Worm (Caenorhabditis elegans) whole organism, midembryonic: ENCODE results near the gene F38A1.6.

Experiments used
- T22C8.4 ChIP-seq: fragments of 200-800 bp; sonication (Bioruptor generic); IDR thresholded peaks from 2 replicates; pipeline ENCODE4 v1.3.6; 2022; ENCODE audit warnings: missing genetic modification characterization, missing compliant biosample characterization
- cog-1 ChIP-seq: sonication (generic microtip); optimal IDR thresholded peaks from 2 replicates; lab custom pipeline; 2016; ENCODE audit warnings: missing genetic modification characterization, missing compliant biosample characterization
- flt-1 ChIP-seq: fragments of 200-800 bp; sonication (Bioruptor generic); IDR thresholded peaks from 2 replicates; pipeline ENCODE4 v1.3.6; 2022; ENCODE audit warnings: missing genetic modification characterization, missing compliant biosample characterization
- klf-2 ChIP-seq: fragments of 200-800 bp; sonication (Bioruptor generic); conservative IDR thresholded peaks from 2 replicates; pipeline ENCODE4 v1.3.6; 2022; ENCODE audit warnings: missing genetic modification reagents, missing genetic modification characterization, missing compliant biosample characterization
- med-1 ChIP-seq: sonication (generic microtip); optimal IDR thresholded peaks from 2 replicates; lab custom pipeline; 2017; ENCODE audit warnings: missing genetic modification characterization, mild to moderate bottlenecking, missing compliant biosample characterization, antibody characterized with exemption, missing genetic modification reagents; ENCODE audit not compliant: insufficient read depth
- ref-1 ChIP-seq: fragments of 200-800 bp; sonication (Bioruptor generic); conservative IDR thresholded peaks from 2 replicates; pipeline ENCODE4 v1.3.6; 2022; ENCODE audit warnings: missing genetic modification reagents, missing genetic modification characterization, missing compliant biosample characterization
- tab-1 ChIP-seq: fragments of 200-800 bp; sonication (Bioruptor generic); IDR thresholded peaks from 2 replicates; pipeline ENCODE4 v1.3.6; 2022; ENCODE audit warnings: missing genetic modification characterization, missing compliant biosample characterization
- ztf-23 ChIP-seq: fragments of 200-800 bp; sonication (Bioruptor generic); IDR thresholded peaks from 2 replicates; pipeline ENCODE4 v1.3.6; 2022; ENCODE audit warnings: missing genetic modification reagents, missing genetic modification characterization, missing compliant biosample characterization
- ztf-29 ChIP-seq: fragments of 200-800 bp; sonication (Bioruptor generic); IDR thresholded peaks from 2 replicates; pipeline ENCODE4 v1.3.6; 2022; ENCODE audit warnings: missing genetic modification reagents, missing genetic modification characterization, missing compliant biosample characterization

Gene F38A1.6

DNA sequence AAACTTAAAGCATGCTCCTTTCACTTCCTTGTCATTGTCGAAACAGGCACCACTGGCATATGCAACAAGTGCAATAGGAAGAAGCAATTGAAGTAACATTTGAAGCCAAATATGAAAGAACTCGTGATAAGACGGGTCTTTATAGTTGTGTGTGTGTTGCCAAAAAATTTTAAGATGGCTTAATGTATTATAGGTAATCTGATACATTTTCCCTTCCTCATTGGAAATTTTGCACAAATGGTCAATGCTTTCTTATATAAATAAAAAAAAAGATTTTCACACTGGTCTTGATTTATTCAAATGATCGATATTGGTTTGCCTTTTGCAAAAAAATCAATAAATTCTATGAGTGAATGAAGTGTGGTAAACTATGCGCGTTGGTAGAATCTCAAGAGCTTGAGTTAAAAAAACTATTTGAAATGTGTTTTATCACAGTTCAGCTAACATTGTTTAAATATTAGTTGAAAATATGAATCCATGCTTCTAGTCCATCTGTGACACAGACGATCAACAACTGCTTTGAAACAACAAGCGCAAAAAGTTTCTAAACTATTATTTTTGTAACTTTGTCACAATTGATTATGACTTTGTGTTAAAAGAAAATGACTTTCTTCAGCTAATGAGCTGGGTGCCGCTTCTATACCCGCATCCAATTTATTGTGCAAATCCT, at the start of gene F38A1.6, which contains the start of gene clec-166:
Gene F38A1.6, plus strand, starts transcription at position 620 of the 670 bp plus-strand sequence.
Gene clec-166, minus strand, starts transcription at position 101 of the 670 bp plus-strand sequence.
- TF ChIP-seq klf-2 (GFP tag; lab: Robert Waterston, UW) (no peak), flt-1 (GFP tag; lab: Robert Waterston, UW) (no peak), ref-1 (GFP tag; lab: Robert Waterston, UW) (no peak), cog-1 (tag; lab: Kevin White, UChicago) (no peak), ztf-29 (GFP tag; lab: Robert Waterston, UW) (no peak), T22C8.4 (no peak), med-1 (GFP tag; lab: Kevin White, UChicago) (no peak), tab-1 (GFP tag; lab: Robert Waterston, UW) (no peak), ztf-23 (GFP tag; lab: Robert Waterston, UW) (no peak)

DNA sequence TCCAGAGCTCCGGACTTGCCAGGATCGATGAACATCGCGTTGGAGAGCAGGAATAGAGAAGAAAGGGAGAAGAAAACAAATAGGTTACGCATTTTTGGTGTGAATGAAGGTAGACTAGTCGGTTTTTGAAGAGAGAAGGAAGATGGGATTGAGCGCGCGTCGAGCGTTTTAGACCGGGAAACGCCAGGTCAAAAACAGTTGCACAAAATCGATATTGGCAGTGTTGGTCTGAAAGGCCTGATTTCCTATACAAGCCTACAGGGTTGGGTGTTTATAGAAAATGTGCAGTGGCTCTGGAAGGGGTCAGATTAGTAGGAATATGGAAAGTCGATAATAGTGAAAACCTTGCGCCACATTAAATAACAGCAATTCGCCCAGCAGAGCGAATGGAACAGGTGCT, 46.8 kb upstream of the F38A1.6 start, which contains the start of gene dsl-2:
Gene dsl-2, minus strand, starts transcription at position 101 of the 400 bp plus-strand sequence.
- no peak for TF ChIP-seq med-1 (GFP tag; lab: Kevin White, UChicago)
- TF ChIP-seq cog-1 (tag; lab: Kevin White, UChicago): no peak
- no peak for TF ChIP-seq ref-1 (GFP tag; lab: Robert Waterston, UW)
- TF ChIP-seq ztf-23 (GFP tag; lab: Robert Waterston, UW): no peak
- no peak for TF ChIP-seq klf-2 (GFP tag; lab: Robert Waterston, UW)
- no peak for TF ChIP-seq ztf-29 (GFP tag; lab: Robert Waterston, UW)
- no peak for TF ChIP-seq T22C8.4
- TF ChIP-seq flt-1 (GFP tag; lab: Robert Waterston, UW): no peak
- TF ChIP-seq tab-1 (GFP tag; lab: Robert Waterston, UW): no peak

DNA sequence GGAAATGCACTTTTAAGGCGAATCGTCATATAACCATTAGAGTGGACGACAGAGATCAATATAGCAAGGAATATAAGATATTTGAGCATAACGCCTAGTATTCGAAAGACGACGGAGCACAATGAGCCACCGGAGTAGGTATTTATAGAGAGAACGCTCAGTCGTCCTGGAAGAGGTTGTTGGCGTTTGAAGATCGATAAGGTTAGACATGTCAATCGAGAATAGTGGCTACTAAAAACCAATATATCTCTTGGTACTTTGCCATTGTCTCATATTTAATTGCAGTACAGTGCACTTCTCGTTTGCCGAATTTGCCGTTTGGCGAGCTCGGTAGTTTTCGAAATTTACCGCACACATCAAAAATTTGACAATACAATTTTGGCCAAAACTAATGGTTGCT, 43.7 kb upstream of the F38A1.6 start, which contains the start of gene dsl-1:
Gene dsl-1, minus strand, starts transcription at position 101 of the 400 bp plus-strand sequence.
- TF ChIP-seq cog-1 (tag; lab: Kevin White, UChicago) (no peak), ref-1 (GFP tag; lab: Robert Waterston, UW) (no peak), flt-1 (GFP tag; lab: Robert Waterston, UW) (no peak), T22C8.4 (no peak), tab-1 (GFP tag; lab: Robert Waterston, UW) (no peak), klf-2 (GFP tag; lab: Robert Waterston, UW) (no peak), ztf-23 (GFP tag; lab: Robert Waterston, UW) (no peak), med-1 (GFP tag; lab: Kevin White, UChicago) (no peak), ztf-29 (GFP tag; lab: Robert Waterston, UW) (no peak)

DNA sequence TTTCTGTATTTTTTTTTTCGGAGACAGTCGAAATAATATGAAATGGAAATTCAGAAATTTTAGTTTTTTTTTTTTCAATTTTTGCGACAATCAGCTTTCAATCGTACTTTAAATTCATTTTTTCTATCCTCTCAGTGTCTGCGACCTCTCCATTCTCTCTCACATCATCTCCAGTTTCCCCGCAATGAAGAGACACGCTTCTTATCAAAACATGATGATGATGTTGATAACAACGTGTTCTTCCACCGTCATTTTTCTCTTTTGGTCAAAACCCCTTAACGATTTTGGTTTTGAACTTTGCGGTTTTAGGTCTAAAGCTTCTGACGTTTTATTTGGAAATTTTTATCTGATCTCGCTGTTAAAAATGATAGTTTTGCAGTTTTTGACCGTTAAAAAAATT, 42.3 kb upstream of the F38A1.6 start:
- TF ChIP-seq med-1 (GFP tag; lab: Kevin White, UChicago) (no peak), cog-1 (tag; lab: Kevin White, UChicago) (no peak), ztf-23 (GFP tag; lab: Robert Waterston, UW) (no peak), ztf-29 (GFP tag; lab: Robert Waterston, UW) (no peak), flt-1 (GFP tag; lab: Robert Waterston, UW) (no peak), T22C8.4 (no peak), ref-1 (GFP tag; lab: Robert Waterston, UW) (no peak), tab-1 (GFP tag; lab: Robert Waterston, UW) (no peak), klf-2 (GFP tag; lab: Robert Waterston, UW) (no peak)

DNA sequence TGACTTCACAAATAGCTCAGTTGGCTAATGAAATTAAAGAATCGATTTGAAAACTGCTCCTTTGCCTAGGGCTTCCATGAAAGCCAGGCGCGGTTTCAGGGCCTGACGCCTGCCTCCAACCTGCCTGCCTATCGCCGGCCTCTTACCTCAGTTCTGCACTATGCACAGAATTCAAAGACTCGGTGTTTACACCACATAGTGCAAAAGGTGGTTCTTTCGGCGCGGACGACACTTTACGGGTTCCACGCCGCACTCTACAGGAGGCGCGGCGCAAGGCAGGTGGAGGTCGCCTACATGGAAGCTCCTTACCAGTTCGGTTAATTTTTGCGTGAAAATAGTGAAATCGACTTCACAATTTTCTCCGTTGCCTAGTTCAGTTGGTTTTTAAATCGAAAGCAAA, 41.8 kb upstream of the F38A1.6 start:
- TF ChIP-seq ztf-23 (GFP tag; lab: Robert Waterston, UW) (no peak), flt-1 (GFP tag; lab: Robert Waterston, UW) (no peak), klf-2 (GFP tag; lab: Robert Waterston, UW) (no peak), med-1 (GFP tag; lab: Kevin White, UChicago) (no peak), tab-1 (GFP tag; lab: Robert Waterston, UW) (no peak), cog-1 (tag; lab: Kevin White, UChicago) (no peak), ref-1 (GFP tag; lab: Robert Waterston, UW) (no peak), T22C8.4 (no peak), ztf-29 (GFP tag; lab: Robert Waterston, UW) (no peak)

DNA sequence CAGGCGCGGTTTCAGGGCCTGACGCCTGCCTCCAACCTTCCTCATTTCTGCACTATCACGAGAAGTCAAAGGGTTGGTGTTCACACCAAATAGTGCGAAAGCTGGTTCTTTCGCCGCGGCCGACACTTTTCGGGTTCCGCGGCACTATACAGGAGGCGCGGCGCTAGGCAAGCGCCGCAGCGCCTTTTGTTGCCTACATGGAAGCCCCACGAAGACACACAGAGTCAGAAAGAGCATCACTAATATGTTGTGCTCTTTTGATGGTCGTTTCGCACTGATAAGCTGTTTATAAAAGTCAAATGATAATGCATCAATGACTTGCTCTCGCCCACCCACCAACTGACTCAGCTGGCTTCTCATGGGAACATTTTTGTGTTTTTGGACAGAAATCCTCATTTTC, 39.8 kb upstream of the F38A1.6 start:
- TF ChIP-seq T22C8.4 (no peak), cog-1 (tag; lab: Kevin White, UChicago) (no peak), ref-1 (GFP tag; lab: Robert Waterston, UW) (no peak), tab-1 (GFP tag; lab: Robert Waterston, UW) (no peak), klf-2 (GFP tag; lab: Robert Waterston, UW) (no peak), flt-1 (GFP tag; lab: Robert Waterston, UW) (no peak), ztf-29 (GFP tag; lab: Robert Waterston, UW) (no peak), ztf-23 (GFP tag; lab: Robert Waterston, UW) (no peak), med-1 (GFP tag; lab: Kevin White, UChicago) (no peak)

DNA sequence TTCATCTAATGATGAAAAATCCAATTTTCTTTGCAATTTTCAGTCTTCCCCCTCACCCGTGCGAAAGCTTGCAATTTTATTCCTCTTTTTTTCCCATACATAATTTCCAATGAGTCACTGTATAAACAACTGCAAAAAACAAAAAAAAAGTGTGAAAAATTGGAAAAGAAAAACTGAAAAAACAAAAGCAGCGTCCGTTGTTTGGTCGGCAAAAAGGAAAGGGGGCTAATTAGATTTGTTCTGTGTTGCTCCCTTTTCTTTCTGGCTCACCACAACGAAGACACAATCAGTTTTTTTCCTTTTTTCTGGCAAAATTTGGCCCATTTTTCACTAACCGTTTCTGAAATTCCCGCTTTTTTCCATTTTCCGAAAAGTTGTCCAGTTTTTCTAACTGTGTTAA, 39.3 kb upstream of the F38A1.6 start:
- TF ChIP-seq cog-1 (tag; lab: Kevin White, UChicago) (no peak), ztf-23 (GFP tag; lab: Robert Waterston, UW) (no peak), med-1 (GFP tag; lab: Kevin White, UChicago) (no peak), flt-1 (GFP tag; lab: Robert Waterston, UW) (no peak), tab-1 (GFP tag; lab: Robert Waterston, UW) (no peak), klf-2 (GFP tag; lab: Robert Waterston, UW) (no peak), ref-1 (GFP tag; lab: Robert Waterston, UW) (no peak), ztf-29 (GFP tag; lab: Robert Waterston, UW) (no peak), T22C8.4 (no peak)

DNA sequence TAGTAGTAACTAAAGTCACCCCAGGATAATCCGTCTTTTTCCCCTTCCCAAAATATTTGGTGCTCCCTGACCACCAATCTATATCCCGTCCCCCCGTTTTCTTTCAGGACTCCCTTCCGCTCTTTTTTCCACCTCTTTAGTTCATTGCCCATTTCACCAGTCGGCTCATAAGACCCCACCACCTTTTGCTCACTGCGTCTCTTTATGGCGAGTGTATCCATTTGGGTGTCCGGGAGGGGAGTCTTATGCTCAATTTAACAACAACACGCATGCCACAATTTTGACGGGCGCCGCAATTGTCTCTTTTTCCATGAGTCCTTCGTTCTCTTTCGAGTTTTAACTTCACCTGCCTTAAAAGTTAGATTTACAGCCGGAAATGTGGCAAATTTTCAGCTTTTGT, 38.5 kb upstream of the F38A1.6 start:
- TF ChIP-seq flt-1 (GFP tag; lab: Robert Waterston, UW): no peak
- no peak for TF ChIP-seq med-1 (GFP tag; lab: Kevin White, UChicago)
- no peak for TF ChIP-seq ref-1 (GFP tag; lab: Robert Waterston, UW)
- TF ChIP-seq cog-1 (tag; lab: Kevin White, UChicago): no peak
- no peak for TF ChIP-seq tab-1 (GFP tag; lab: Robert Waterston, UW)
- TF ChIP-seq ztf-23 (GFP tag; lab: Robert Waterston, UW): no peak
- no peak for TF ChIP-seq klf-2 (GFP tag; lab: Robert Waterston, UW)
- TF ChIP-seq T22C8.4: no peak
- no peak for TF ChIP-seq ztf-29 (GFP tag; lab: Robert Waterston, UW)
